Worm (Caenorhabditis elegans) whole organism, L3 larva: ENCODE results near the gene faxc-2.

Experiments used
- ceh-16 ChIP-seq: sonication (generic microtip); optimal IDR thresholded peaks from 2 replicates; lab custom pipeline; 2017; ENCODE audit warnings: missing biosample characterization, missing genetic modification characterization
- elt-1 ChIP-seq: fragments of 150-350 bp; optimal IDR thresholded peaks from 2 replicates; lab custom pipeline; 2014; ENCODE audit warnings: missing biosample characterization, missing genetic modification characterization
- hmg-11 ChIP-seq: sonication (generic microtip); optimal IDR thresholded peaks from 2 replicates; lab custom pipeline; 2016; ENCODE audit warnings: missing genetic modification characterization, missing compliant biosample characterization
- nhr-12 ChIP-seq: fragments of 150-350 bp; optimal IDR thresholded peaks from 2 replicates; lab custom pipeline; 2014; ENCODE audit warnings: missing biosample characterization, missing genetic modification characterization
- nhr-28 ChIP-seq: fragments of 150-350 bp; optimal IDR thresholded peaks from 2 replicates; lab custom pipeline; 2014; ENCODE audit warnings: missing biosample characterization, missing genetic modification characterization

ce11 chrII:13326478-13326877 lies 17.4 kb downstream of the faxc-2 start:
- TF ChIP-seq elt-1 = no peak
- no peak for TF ChIP-seq ceh-16 (tag; lab: Kevin White, UChicago)
- TF ChIP-seq nhr-28 (tag; lab: Kevin White, UChicago) = no peak
- no peak for TF ChIP-seq hmg-11 (tag; lab: Kevin White, UChicago)
- TF ChIP-seq nhr-12 = no peak
